Worm (Caenorhabditis elegans) whole organism, L4 larva: ENCODE data around the gene paqr-1.
"Not testable (repeated sequence)": the region's sequence is repeated elsewhere in the genome, so short reads cannot be mapped to it uniquely, and the experiment has no call there.

Experiments
- F26F4.8 ChIP-seq: fragments of 200-800 bp; sonication (Bioruptor generic); conservative IDR thresholded peaks from 2 replicates; pipeline ENCODE4 v1.3.6; 2022; ENCODE audit warnings: missing genetic modification characterization, missing compliant biosample characterization
- Y75B8A.6 ChIP-seq: fragments of 200-800 bp; sonication (Bioruptor generic); IDR thresholded peaks from 2 replicates; pipeline ENCODE4 v1.3.6; 2022; ENCODE audit warnings: missing genetic modification reagents, missing genetic modification characterization, missing compliant biosample characterization
- ZK337.2 ChIP-seq: fragments of 200-800 bp; sonication (Bioruptor generic); IDR thresholded peaks from 2 replicates; pipeline ENCODE4 v1.3.6; 2022; ENCODE audit warnings: missing genetic modification reagents, missing genetic modification characterization, missing compliant biosample characterization
- aha-1 ChIP-seq: fragments of 150-350 bp; peaks from one replicate; lab custom pipeline; 2014; ENCODE audit warnings: missing biosample characterization, missing genetic modification characterization
- ceh-82 ChIP-seq: sonication (generic microtip); optimal IDR thresholded peaks from 2 replicates; lab custom pipeline; 2017; ENCODE audit warnings: missing biosample characterization, missing genetic modification characterization
- daf-12 ChIP-seq: fragments of 150-350 bp; optimal IDR thresholded peaks from 2 replicates; lab custom pipeline; 2014; ENCODE audit warnings: missing biosample characterization, missing genetic modification reagents, missing genetic modification characterization
- daf-16 ChIP-seq, 3 experiments: sonication (generic microtip); optimal IDR thresholded peaks; 2 replicates each; lab custom pipeline; 2016 to 2017; ENCODE audit warnings: missing genetic modification characterization in 3 of 3, missing genetic modification reagents in 3 of 3, mild to moderate bottlenecking in 2 of 3, missing compliant biosample characterization in 2 of 3, missing biosample characterization in 1 of 3, moderate library complexity in 1 of 3
- dve-1 ChIP-seq: sonication (generic microtip); optimal IDR thresholded peaks from 2 replicates; lab custom pipeline; 2017; ENCODE audit warnings: antibody characterized with exemption, mild to moderate bottlenecking, missing genetic modification characterization, missing compliant biosample characterization; ENCODE audit not compliant: insufficient read depth
- egl-43 ChIP-seq: fragments of 200-800 bp; sonication (Bioruptor generic); IDR thresholded peaks from 2 replicates; pipeline ENCODE4 v1.3.6; 2022; ENCODE audit warnings: missing genetic modification reagents, missing genetic modification characterization, missing compliant biosample characterization
- hlh-11 ChIP-seq: fragments of 200-800 bp; sonication (Bioruptor generic); optimal IDR thresholded peaks from 2 replicates; lab custom pipeline; 2018; ENCODE audit warnings: mild to moderate bottlenecking, missing genetic modification characterization, missing compliant biosample characterization
- hlh-30 ChIP-seq: sonication (generic microtip); optimal IDR thresholded peaks from 2 replicates; lab custom pipeline; 2017; ENCODE audit warnings: antibody characterized with exemption, mild to moderate bottlenecking, missing genetic modification characterization, missing compliant biosample characterization; ENCODE audit not compliant: insufficient read depth
- lim-7 ChIP-seq: fragments of 200-800 bp; sonication (Bioruptor generic); IDR thresholded peaks from 2 replicates; pipeline ENCODE4 v1.3.6; 2022; ENCODE audit warnings: missing genetic modification characterization, missing compliant biosample characterization
- lin-13 ChIP-seq: fragments of 150-350 bp; optimal IDR thresholded peaks from 2 replicates; lab custom pipeline; 2014; ENCODE audit warnings: missing biosample characterization, missing genetic modification reagents, missing genetic modification characterization
- mdl-1 ChIP-seq, 2 experiments: fragments of 150-350 bp in 1 of 2; sonication (generic microtip) in 1 of 2; optimal IDR thresholded peaks; 2 replicates each; lab custom pipeline; 2014 to 2017; ENCODE audit warnings: missing biosample characterization in 2 of 2, missing genetic modification characterization in 2 of 2
- mes-2 ChIP-seq: sonication (generic microtip); optimal IDR thresholded peaks from 2 replicates; lab custom pipeline; 2016; ENCODE audit warnings: missing genotype, mild to moderate bottlenecking, missing genetic modification characterization, missing compliant biosample characterization; ENCODE audit not compliant: poor library complexity, severe bottlenecking
- mxl-2 ChIP-seq: fragments of 200-800 bp; sonication (Bioruptor generic); conservative IDR thresholded peaks from 2 replicates; pipeline ENCODE4 v1.3.6; 2022; ENCODE audit warnings: missing genetic modification reagents, missing genetic modification characterization, missing compliant biosample characterization
- nhr-111 ChIP-seq: fragments of 200-800 bp; sonication (Bioruptor generic); optimal IDR thresholded peaks from 2 replicates; lab custom pipeline; 2018; ENCODE audit warnings: mild to moderate bottlenecking, missing genetic modification characterization, missing compliant biosample characterization
- nhr-237 ChIP-seq: sonication (generic microtip); optimal IDR thresholded peaks from 2 replicates; lab custom pipeline; 2017; ENCODE audit warnings: missing biosample characterization, missing genetic modification characterization
- nhr-28 ChIP-seq: fragments of 150-350 bp; optimal IDR thresholded peaks from 2 replicates; lab custom pipeline; 2014; ENCODE audit warnings: missing biosample characterization, missing genetic modification characterization
- nhr-77 ChIP-seq: fragments of 150-350 bp; optimal IDR thresholded peaks from 2 replicates; lab custom pipeline; 2014; ENCODE audit warnings: missing biosample characterization, missing genetic modification characterization
- pha-4 ChIP-seq, 2 experiments: fragments of 150-350 bp in 1 of 2; fragments of 200-800 bp in 1 of 2; sonication (Bioruptor generic) in 1 of 2; IDR thresholded peaks in 1 of 2; optimal IDR thresholded peaks in 1 of 2; 2 replicates each; pipeline versions ENCODE4 v1.3.6 to Lab custom; 2014 to 2022; ENCODE audit warnings: missing genetic modification characterization in 2 of 2, missing genetic modification reagents in 2 of 2, missing biosample characterization in 1 of 2, missing compliant biosample characterization in 1 of 2
- pqm-1 ChIP-seq: sonication (generic microtip); optimal IDR thresholded peaks from 2 replicates; lab custom pipeline; 2017; ENCODE audit warnings: missing biosample characterization, missing genetic modification characterization
- saeg-2 ChIP-seq: fragments of 200-800 bp; sonication (Bioruptor generic); IDR thresholded peaks from 2 replicates; pipeline ENCODE4 v1.3.6; 2022; ENCODE audit warnings: missing genetic modification reagents, missing genetic modification characterization, missing compliant biosample characterization
- skn-1 ChIP-seq: fragments of 150-350 bp; optimal IDR thresholded peaks from 2 replicates; lab custom pipeline; 2014; ENCODE audit warnings: missing biosample characterization, missing genetic modification characterization
- unc-130 ChIP-seq: sonication (generic microtip); optimal IDR thresholded peaks from 2 replicates; lab custom pipeline; 2016; ENCODE audit warnings: missing genetic modification reagents, missing genetic modification characterization, missing compliant biosample characterization
- unc-62 ChIP-seq, 3 experiments: fragments of 150-350 bp in 1 of 3; sonication (generic microtip); optimal IDR thresholded peaks in 2 of 3; peaks in 1 of 3; 1 replicate in 1 of 3; 2 replicates in 2 of 3; lab custom pipeline; 2014 to 2017; ENCODE audit warnings: missing biosample characterization in 3 of 3, missing genetic modification characterization in 3 of 3, missing genetic modification reagents in 3 of 3, missing genotype in 1 of 3

The paqr-1 gene

ce11 chrIV:6601213-6601724 lies 46.0 kb upstream of the paqr-1 start, which contains the start of gene sup-36:
sup-36 (plus strand) TSS chrIV:6601674.
- peak; percentile 9 for TF ChIP-seq pqm-1 (tag; lab: Kevin White, UChicago)
- no peak for TF ChIP-seq daf-16 (GFP tag; optimal IDR thresholded peaks at IDR 0.05; lab: Kevin White, UChicago)
- TF ChIP-seq daf-16 (tag; optimal IDR thresholded peaks at IDR 0.05; lab: Kevin White, UChicago) = peak; percentile 48
- TF ChIP-seq saeg-2 = no peak
- TF ChIP-seq Y75B8A.6 (GFP tag; lab: Robert Waterston, UW) = no peak
- peak; percentile 33 for TF ChIP-seq dve-1 (tag; lab: Kevin White, UChicago)
- peak; percentile 49 for TF ChIP-seq nhr-28 (tag; lab: Kevin White, UChicago)
- peak; percentile 71 for TF ChIP-seq hlh-30 (tag; lab: Kevin White, UChicago)
- TF ChIP-seq, all 104 proteins: peak for 5

- TF ChIP-seq dve-1 (tag; lab: Kevin White, UChicago) (no peak), skn-1 (tag; lab: Kevin White, UChicago) (no peak), F26F4.8 (GFP tag; lab: Robert Waterston, UW) (no peak), mxl-2 (GFP tag; lab: Robert Waterston, UW) (no peak), ceh-82 (tag; lab: Kevin White, UChicago) (no peak), unc-62 (GFP tag; optimal IDR thresholded peaks at IDR 0.05 in 1 of 2; lab: Kevin White, UChicago) (no peak), unc-62 (tag; optimal IDR thresholded peaks at IDR 0.05; lab: Kevin White, UChicago) (no peak), nhr-237 (tag; lab: Kevin White, UChicago) (no peak), pha-4 (GFP tag; IDR thresholded peaks at IDR 0.05; lab: Robert Waterston, UW) (no peak), pha-4 (tag; optimal IDR thresholded peaks at IDR 0.05; lab: Kevin White, UChicago) (no peak), Y75B8A.6 (GFP tag; lab: Robert Waterston, UW) (no peak), hlh-11 (no peak)
Observed at ce11 chrIV:6599447-6599846, 44.2 kb upstream of the paqr-1 start, which contains the start of gene F38A5.8. F38A5.8 (plus strand) TSS chrIV:6599747.

ce11 chrIV:6598740-6599139 lies 43.5 kb upstream of the paqr-1 start, which contains the start of gene nspb-5:
nspb-5 (plus strand) TSS chrIV:6599040.
- not testable (repeated sequence) for TF ChIP-seq mes-2 (tag; lab: Kevin White, UChicago); nhr-77; lim-7 (GFP tag; lab: Robert Waterston, UW)
- TF ChIP-seq, all 104 proteins: peak for 0; not testable (repeated sequence) for 104

ce11 chrIV:6597918-6598317 lies 42.7 kb upstream of the paqr-1 start, which contains the start of gene nspb-4:
nspb-4 (plus strand) TSS chrIV:6598218.
- TF ChIP-seq egl-43 (GFP tag; lab: Robert Waterston, UW); ZK337.2 (GFP tag; lab: Robert Waterston, UW); daf-12 (tag; lab: Kevin White, UChicago): not testable (repeated sequence)
- TF ChIP-seq, all 104 proteins: peak for 0; not testable (repeated sequence) for 104

ce11 chrIV:6597298-6597697 lies 42.1 kb upstream of the paqr-1 start, which contains the start of gene F38A5.6:
F38A5.6 (minus strand) TSS chrIV:6597398.
- TF ChIP-seq mes-2 (tag; lab: Kevin White, UChicago) = no peak
- peak; percentile 22 for TF ChIP-seq aha-1 (tag; lab: Kevin White, UChicago)
- TF ChIP-seq lin-13 (GFP tag; lab: Kevin White, UChicago) = no peak
- TF ChIP-seq unc-130 (GFP tag; lab: Kevin White, UChicago) = no peak
- TF ChIP-seq hlh-11 = no peak
- TF ChIP-seq nhr-111 = no peak
- TF ChIP-seq nhr-237 (tag; lab: Kevin White, UChicago) = no peak
- no peak for TF ChIP-seq mdl-1 (tag; optimal IDR thresholded peaks at IDR 0.05; lab: Kevin White, UChicago)
- TF ChIP-seq, all 104 proteins: peak for 1

ce11 chrIV:6595912-6596311 lies 40.7 kb upstream of the paqr-1 start, which contains the start of gene F38A5.22:
F38A5.22 (minus strand) TSS chrIV:6595940.
- TF ChIP-seq daf-16 (GFP tag; optimal IDR thresholded peaks at IDR 0.05; lab: Kevin White, UChicago) = no peak
- no peak for TF ChIP-seq daf-16 (tag; optimal IDR thresholded peaks at IDR 0.05; lab: Kevin White, UChicago)
- peak in 1 of 2 experiments; percentile 95 for TF ChIP-seq unc-62 (GFP tag; optimal IDR thresholded peaks at IDR 0.05 in 1 of 2; lab: Kevin White, UChicago)
- no peak for TF ChIP-seq unc-62 (tag; optimal IDR thresholded peaks at IDR 0.05; lab: Kevin White, UChicago)
